Fruit fly (Drosophila melanogaster) whole organism, embryonic: ENCODE data around the gene CG45493.
A peak's percentile ranks its signal among the peaks of the same experiment; 100 is the strongest.

Experiments used
- ATbp ChIP-seq: fragments of 200-800 bp; sonication (Bioruptor generic); optimal IDR thresholded peaks from 2 replicates; lab custom pipeline; 2017; ENCODE audit warnings: missing biosample characterization, mild to moderate bottlenecking, missing genetic modification characterization, missing genetic modification reagents
- B-H1 ChIP-seq: fragments of 200-800 bp; sonication (Bioruptor generic); IDR thresholded peaks from 3 replicates; pipeline ENCODE4 v1.3.6; 2022; ENCODE audit warnings: missing biosample characterization, missing genetic modification characterization
- Bteb2 ChIP-seq: fragments of 200-800 bp; sonication (Bioruptor generic); optimal IDR thresholded peaks from 2 replicates; lab custom pipeline; 2016; ENCODE audit warnings: missing biosample characterization, missing genetic modification characterization
- CG10366 ChIP-seq: fragments of 200-800 bp; sonication (Bioruptor generic); IDR thresholded peaks from 2 replicates; pipeline ENCODE4 v1.3.6; 2022; ENCODE audit warnings: missing biosample characterization, missing genetic modification characterization
- CG11504 ChIP-seq: fragments of 200-800 bp; sonication (Bioruptor generic); optimal IDR thresholded peaks from 3 replicates; lab custom pipeline; 2019; ENCODE audit warnings: missing biosample characterization, mild to moderate bottlenecking, missing genetic modification characterization, moderate library complexity
- CG12236 ChIP-seq: fragments of 200-800 bp; sonication (Bioruptor generic); optimal IDR thresholded peaks from 2 replicates; lab custom pipeline; 2016; ENCODE audit warnings: missing biosample characterization, missing genetic modification characterization
- CG12744 ChIP-seq: fragments of 200-800 bp; sonication (Bioruptor generic); optimal IDR thresholded peaks from 2 replicates; lab custom pipeline; 2016; ENCODE audit warnings: missing biosample characterization, missing genetic modification characterization
- CG13123 ChIP-seq: fragments of 200-800 bp; sonication (Bioruptor generic); optimal IDR thresholded peaks from 2 replicates; lab custom pipeline; 2016; ENCODE audit warnings: missing biosample characterization, missing genetic modification characterization
- CG14860 ChIP-seq: fragments of 200-800 bp; sonication (Bioruptor generic); IDR thresholded peaks from 3 replicates; pipeline ENCODE4 v1.3.6; 2022; ENCODE audit warnings: missing biosample characterization, missing genetic modification characterization; ENCODE audit not compliant: partially characterized antibody
- CG15514 ChIP-seq: fragments of 200-800 bp; sonication (Bioruptor generic); optimal IDR thresholded peaks from 3 replicates; lab custom pipeline; 2017; ENCODE audit warnings: missing biosample characterization, missing genetic modification characterization, mild to moderate bottlenecking, moderate library complexity, missing genetic modification reagents
- CG1647 ChIP-seq: fragments of 200-800 bp; sonication (Bioruptor generic); optimal IDR thresholded peaks from 3 replicates; lab custom pipeline; 2016; ENCODE audit warnings: missing biosample characterization, missing genetic modification characterization
- CG16863 ChIP-seq: fragments of 200-800 bp; sonication (Bioruptor generic); optimal IDR thresholded peaks from 3 replicates; lab custom pipeline; 2016; ENCODE audit warnings: missing biosample characterization, missing genetic modification characterization
- CG17612 ChIP-seq: fragments of 200-800 bp; sonication (Bioruptor generic); IDR thresholded peaks from 2 replicates; pipeline ENCODE4 v1.3.6; 2022; ENCODE audit warnings: missing biosample characterization, missing genetic modification characterization
- CG17912 ChIP-seq: fragments of 200-800 bp; sonication (Bioruptor generic); optimal IDR thresholded peaks from 2 replicates; lab custom pipeline; 2018; ENCODE audit warnings: missing biosample characterization, mild to moderate bottlenecking, missing genetic modification characterization
- CG18262 ChIP-seq: fragments of 200-800 bp; optimal IDR thresholded peaks from 3 replicates; lab custom pipeline; 2019; ENCODE audit warnings: missing biosample characterization, mild to moderate bottlenecking, missing genetic modification characterization, moderate library complexity
- CG1832 ChIP-seq: fragments of 200-800 bp; sonication (Bioruptor generic); optimal IDR thresholded peaks from 2 replicates; lab custom pipeline; 2017; ENCODE audit warnings: missing biosample characterization, mild to moderate bottlenecking, missing genetic modification characterization, inconsistent platforms
- CG2678 ChIP-seq: fragments of 200-800 bp; sonication (Bioruptor generic); optimal IDR thresholded peaks from 3 replicates; lab custom pipeline; 2019; ENCODE audit warnings: missing biosample characterization, mild to moderate bottlenecking, missing genetic modification characterization, moderate library complexity
- CG3065 ChIP-seq: fragments of 200-800 bp; sonication (Bioruptor generic); optimal IDR thresholded peaks from 2 replicates; lab custom pipeline; 2016; ENCODE audit warnings: missing biosample characterization, missing genetic modification characterization
- CG31224 ChIP-seq: fragments of 200-800 bp; sonication (Bioruptor generic); IDR thresholded peaks from 2 replicates; pipeline ENCODE4 v1.3.6; 2022; ENCODE audit warnings: missing biosample characterization, missing genetic modification characterization
- CG31388 ChIP-seq: fragments of 200-800 bp; sonication (Bioruptor generic); optimal IDR thresholded peaks from 2 replicates; lab custom pipeline; 2016; ENCODE audit warnings: missing biosample characterization, missing genetic modification characterization
- CG4820 ChIP-seq: fragments of 200-800 bp; sonication (Bioruptor generic); optimal IDR thresholded peaks from 3 replicates; lab custom pipeline; 2016; ENCODE audit warnings: missing biosample characterization, missing genetic modification characterization
- CG7786 ChIP-seq: fragments of 200-800 bp; sonication (Bioruptor generic); optimal IDR thresholded peaks from 2 replicates; lab custom pipeline; 2016; ENCODE audit warnings: missing biosample characterization, missing genetic modification characterization
- CG7928 ChIP-seq: fragments of 200-800 bp; sonication (Bioruptor generic); optimal IDR thresholded peaks from 2 replicates; lab custom pipeline; 2017; ENCODE audit warnings: missing biosample characterization, mild to moderate bottlenecking, missing genetic modification characterization
- CG8290 ChIP-seq, 3 experiments: fragments of 200-800 bp; sonication (Bioruptor generic); optimal IDR thresholded peaks; 2 replicates each; lab custom pipeline; 2016 to 2019; ENCODE audit warnings: missing biosample characterization in 3 of 3, missing genetic modification characterization in 3 of 3, mild to moderate bottlenecking in 2 of 3, moderate library complexity in 1 of 3
- CG8478 ChIP-seq: fragments of >200 bp; optimal IDR thresholded peaks from 2 replicates; lab custom pipeline; 2018
- CTCF ChIP-seq: fragments of 200-800 bp; sonication (Bioruptor generic); optimal IDR thresholded peaks from 2 replicates; lab custom pipeline; 2017; ENCODE audit warnings: missing biosample characterization, mild to moderate bottlenecking, missing genetic modification characterization, moderate library complexity
- Dek ChIP-seq: fragments of 200-800 bp; sonication (Bioruptor generic); optimal IDR thresholded peaks from 3 replicates; lab custom pipeline; 2019; ENCODE audit warnings: missing biosample characterization, mild to moderate bottlenecking, missing genetic modification characterization, moderate library complexity
- Dll ChIP-seq: fragments of 200-800 bp; sonication (Bioruptor generic); IDR thresholded peaks from 4 replicates; pipeline ENCODE4 v1.3.6; 2022; ENCODE audit warnings: missing biosample characterization, missing genetic modification characterization; ENCODE audit not compliant: partially characterized antibody
- Hand ChIP-seq: fragments of 200-800 bp; sonication (Bioruptor generic); optimal IDR thresholded peaks from 2 replicates; lab custom pipeline; 2017; ENCODE audit warnings: mild to moderate bottlenecking, missing biosample characterization, missing genetic modification reagents, missing genetic modification characterization
- Max ChIP-seq: fragments of 200-800 bp; sonication (Bioruptor generic); optimal IDR thresholded peaks from 2 replicates; lab custom pipeline; 2016; ENCODE audit warnings: missing biosample characterization, mild to moderate bottlenecking, missing genetic modification characterization
- Opbp ChIP-seq: fragments of 200-800 bp; sonication (Bioruptor generic); IDR thresholded peaks from 3 replicates; pipeline ENCODE4 v1.3.6; 2022; ENCODE audit warnings: missing biosample characterization, missing genetic modification characterization; ENCODE audit not compliant: partially characterized antibody
- Pdp1 ChIP-seq, 2 experiments: fragments of 200-800 bp; sonication (Bioruptor generic); optimal IDR thresholded peaks; 3 replicates each; lab custom pipeline; 2016; ENCODE audit warnings: missing biosample characterization in 2 of 2, missing genetic modification characterization in 2 of 2, mild to moderate bottlenecking in 1 of 2, moderate library complexity in 1 of 2
- Rx ChIP-seq: fragments of 200-800 bp; sonication (Bioruptor generic); IDR thresholded peaks from 2 replicates; pipeline ENCODE4 v1.3.6; 2022; ENCODE audit warnings: missing biosample characterization, missing genetic modification characterization
- Sry-β ChIP-seq: fragments of 200-800 bp; sonication (Bioruptor generic); optimal IDR thresholded peaks from 2 replicates; lab custom pipeline; 2018; ENCODE audit warnings: missing biosample characterization, mild to moderate bottlenecking, missing genetic modification characterization, moderate library complexity
- ase ChIP-seq: fragments of 200-800 bp; sonication (Bioruptor generic); IDR thresholded peaks from 3 replicates; pipeline ENCODE4 v1.3.6; 2022; ENCODE audit warnings: missing biosample characterization, missing genetic modification characterization
- bsh ChIP-seq, 2 experiments: fragments of 200-800 bp; sonication (Bioruptor generic); optimal IDR thresholded peaks; 2 replicates each; lab custom pipeline; 2017 to 2018; ENCODE audit warnings: mild to moderate bottlenecking in 2 of 2, missing biosample characterization in 2 of 2, missing genetic modification characterization in 2 of 2, moderate library complexity in 1 of 2
- btn ChIP-seq: fragments of 200-800 bp; sonication (Bioruptor generic); optimal IDR thresholded peaks from 2 replicates; lab custom pipeline; 2016; ENCODE audit warnings: missing biosample characterization, missing genetic modification characterization
- crc ChIP-seq: fragments of 200-800 bp; sonication (Bioruptor generic); optimal IDR thresholded peaks from 2 replicates; lab custom pipeline; 2016; ENCODE audit warnings: missing biosample characterization, missing genetic modification characterization
- dmrt11E ChIP-seq: fragments of 200-800 bp; sonication (Bioruptor generic); optimal IDR thresholded peaks from 3 replicates; lab custom pipeline; 2018; ENCODE audit warnings: missing biosample characterization, mild to moderate bottlenecking, missing genetic modification characterization, moderate library complexity
- dmrt99B ChIP-seq: fragments of 200-800 bp; sonication (Bioruptor generic); optimal IDR thresholded peaks from 2 replicates; lab custom pipeline; 2018; ENCODE audit warnings: missing biosample characterization, mild to moderate bottlenecking, missing genetic modification characterization, moderate library complexity
- esg ChIP-seq: fragments of 200-800 bp; sonication (Bioruptor generic); conservative IDR thresholded peaks from 2 replicates; pipeline ENCODE4 v1.3.6; 2022; ENCODE audit warnings: missing biosample characterization, missing genetic modification characterization
- exex ChIP-seq: fragments of 200-800 bp; sonication (Bioruptor generic); optimal IDR thresholded peaks from 4 replicates; lab custom pipeline; 2018; ENCODE audit warnings: missing biosample characterization, mild to moderate bottlenecking, missing genetic modification characterization, moderate library complexity
- gem ChIP-seq: fragments of 200-800 bp; sonication (Bioruptor generic); optimal IDR thresholded peaks from 2 replicates; lab custom pipeline; 2019; ENCODE audit warnings: missing biosample characterization, mild to moderate bottlenecking, missing genetic modification characterization, moderate library complexity
- hbn ChIP-seq: fragments of 200-800 bp; sonication (Bioruptor generic); IDR thresholded peaks from 2 replicates; pipeline ENCODE4 v1.3.6; 2022; ENCODE audit warnings: missing biosample characterization, missing genetic modification characterization; ENCODE audit not compliant: partially characterized antibody
- hkb ChIP-seq, 2 experiments: fragments of 200-800 bp in 1 of 2; fragments of >200 bp in 1 of 2; sonication (Bioruptor generic) in 1 of 2; IDR thresholded peaks in 1 of 2; optimal IDR thresholded peaks in 1 of 2; 2 replicates each; pipeline versions ENCODE4 v1.3.6 to Lab custom; 2017 to 2022; ENCODE audit warnings: missing biosample characterization in 1 of 2, missing genetic modification characterization in 1 of 2
- mam ChIP-seq: fragments of 200-800 bp; sonication (Bioruptor generic); optimal IDR thresholded peaks from 3 replicates; lab custom pipeline; 2016; ENCODE audit warnings: missing biosample characterization, missing genetic modification characterization
- oc ChIP-seq: fragments of 200-800 bp; sonication (Bioruptor generic); optimal IDR thresholded peaks from 2 replicates; lab custom pipeline; 2018; ENCODE audit warnings: missing biosample characterization, mild to moderate bottlenecking, missing genetic modification characterization, moderate library complexity
- onecut ChIP-seq: fragments of 200-800 bp; sonication (Bioruptor generic); IDR thresholded peaks from 2 replicates; pipeline ENCODE4 v1.3.6; 2022; ENCODE audit warnings: missing biosample characterization, missing genetic modification characterization
- pros ChIP-seq: fragments of 200-800 bp; sonication (Bioruptor generic); optimal IDR thresholded peaks from 3 replicates; lab custom pipeline; 2019; ENCODE audit warnings: missing biosample characterization, mild to moderate bottlenecking, missing genetic modification characterization, moderate library complexity
- psq ChIP-seq: fragments of 200-800 bp; sonication (Bioruptor generic); optimal IDR thresholded peaks from 2 replicates; lab custom pipeline; 2017; ENCODE audit warnings: missing biosample characterization, missing genetic modification characterization
- sima ChIP-seq: fragments of 200-800 bp; sonication (Bioruptor generic); optimal IDR thresholded peaks from 2 replicates; lab custom pipeline; 2016; ENCODE audit warnings: missing biosample characterization, missing genetic modification characterization

The CG45493 gene

dm6 chrX:19964215-19964614 is 15.5 kb upstream of the CG45493 start (continued):
- TF ChIP-seq Bteb2 (GFP tag; lab: Kevin White, UChicago): no peak
- TF ChIP-seq pros (GFP tag; lab: Kevin White, UChicago): no peak
- TF ChIP-seq CG31224 (GFP tag; lab: Robert Waterston, UW): no peak
- no peak for TF ChIP-seq hbn
- TF ChIP-seq psq (GFP tag; lab: Kevin White, UChicago): no peak
- TF ChIP-seq CG1832 (GFP tag; lab: Kevin White, UChicago): no peak
- TF ChIP-seq CG2678 (tag; lab: Kevin White, UChicago): peak; percentile 67
- no peak for TF ChIP-seq CG8478
- TF ChIP-seq dmrt11E: no peak
- TF ChIP-seq gem: peak; percentile 70
- TF ChIP-seq CG12744 (GFP tag; lab: Kevin White, UChicago): no peak
- TF ChIP-seq Sry-β (GFP tag; lab: Kevin White, UChicago): no peak
- no peak for TF ChIP-seq CG31388 (GFP tag; lab: Kevin White, UChicago)
- peak; percentile 10 for TF ChIP-seq CG15514 (GFP tag; lab: Kevin White, UChicago)
- TF ChIP-seq sima (GFP tag; lab: Kevin White, UChicago): no peak
- no peak for TF ChIP-seq Dll (GFP tag; lab: Robert Waterston, UW)
- no peak for TF ChIP-seq CTCF (GFP tag; lab: Kevin White, UChicago)
- TF ChIP-seq bsh (GFP tag; optimal IDR thresholded peaks at IDR 0.05; lab: Kevin White, UChicago): no peak
- no peak for TF ChIP-seq Rx
- TF ChIP-seq Hand: no peak
- TF ChIP-seq CG11504 (tag; lab: Kevin White, UChicago): peak; percentile 73
- peak; percentile 20 for TF ChIP-seq ATbp (GFP tag; lab: Kevin White, UChicago)
- TF ChIP-seq Dek: peak; percentile 39
- no peak for TF ChIP-seq CG12236 (GFP tag; lab: Kevin White, UChicago)
- TF ChIP-seq CG17612 (GFP tag; lab: Robert Waterston, UW): no peak
- no peak for TF ChIP-seq CG8290 (GFP tag; optimal IDR thresholded peaks at IDR 0.05; lab: Kevin White, UChicago)
- TF ChIP-seq CG8290 (tag; optimal IDR thresholded peaks at IDR 0.05; lab: Kevin White, UChicago): peak in 1 of 2 experiments; percentile 46
- no peak for TF ChIP-seq Max (GFP tag; lab: Kevin White, UChicago)
- peak; percentile 44 for TF ChIP-seq CG10366 (GFP tag; lab: Robert Waterston, UW)
- TF ChIP-seq CG7928: no peak
- no peak for TF ChIP-seq btn (GFP tag; lab: Kevin White, UChicago)
- no peak for TF ChIP-seq crc
- TF ChIP-seq dmrt99B: peak; percentile 53
- peak; percentile 0 for TF ChIP-seq CG7786 (GFP tag; lab: Kevin White, UChicago)
- TF ChIP-seq oc: no peak
- TF ChIP-seq CG4820 (GFP tag; lab: Kevin White, UChicago): no peak
- no peak for TF ChIP-seq CG17912 (GFP tag; lab: Kevin White, UChicago)
- no peak for TF ChIP-seq B-H1 (GFP tag; lab: Robert Waterston, UW)
- TF ChIP-seq Pdp1 (GFP tag; optimal IDR thresholded peaks at IDR 0.05; lab: Kevin White, UChicago): peak; percentile 24 to 27
- no peak for TF ChIP-seq CG18262
- no peak for TF ChIP-seq CG14860 (GFP tag; lab: Robert Waterston, UW)
- no peak for TF ChIP-seq esg (GFP tag; lab: Robert Waterston, UW)
- TF ChIP-seq Opbp (GFP tag; lab: Robert Waterston, UW): no peak
- TF ChIP-seq mam (GFP tag; lab: Kevin White, UChicago): peak; percentile 64
- TF ChIP-seq CG3065 (GFP tag; lab: Kevin White, UChicago): no peak
- TF ChIP-seq ase (GFP tag; lab: Robert Waterston, UW): no peak
- peak; percentile 1 for TF ChIP-seq CG16863 (GFP tag; lab: Kevin White, UChicago)
- no peak for TF ChIP-seq exex (tag; lab: Kevin White, UChicago)
- TF ChIP-seq hkb (optimal IDR thresholded peaks at IDR 0.05; lab: Kevin White, UChicago): no peak
- TF ChIP-seq hkb (GFP tag; IDR thresholded peaks at IDR 0.05; lab: Robert Waterston, UW): no peak
- no peak for TF ChIP-seq CG1647
- TF ChIP-seq onecut (GFP tag; lab: Robert Waterston, UW): peak; percentile 11; the same call in 1 of the 2 replicates
- no peak for TF ChIP-seq CG13123 (GFP tag; lab: Kevin White, UChicago)
